Worm (Caenorhabditis elegans) whole organism, L1 larva: ENCODE results near the gene K12B6.9.

Source experiments
- C04F5.9 ChIP-seq: sonication (generic microtip); optimal IDR thresholded peaks from 2 replicates; lab custom pipeline; 2016; ENCODE audit warnings: missing genetic modification characterization, missing compliant biosample characterization
- C34B4.2 ChIP-seq: sonication (generic microtip); optimal IDR thresholded peaks from 2 replicates; lab custom pipeline; 2017; ENCODE audit warnings: mild to moderate bottlenecking, missing genetic modification characterization, missing compliant biosample characterization
- ceh-63 ChIP-seq: fragments of 200-800 bp; sonication (Bioruptor generic); optimal IDR thresholded peaks from 2 replicates; lab custom pipeline; 2018; ENCODE audit warnings: mild to moderate bottlenecking, missing genetic modification characterization, missing compliant biosample characterization
- ceh-90 ChIP-seq: sonication (generic microtip); optimal IDR thresholded peaks from 2 replicates; lab custom pipeline; 2016; ENCODE audit warnings: missing genetic modification characterization, missing compliant biosample characterization
- ces-1 ChIP-seq: fragments of 150-350 bp; optimal IDR thresholded peaks from 2 replicates; lab custom pipeline; 2014; ENCODE audit warnings: missing biosample characterization, missing genetic modification reagents, missing genetic modification characterization
- dpl-1 ChIP-seq, 3 experiments: fragments of 150-350 bp in 2 of 3; sonication (generic microtip) in 1 of 3; optimal IDR thresholded peaks; 2 replicates each; lab custom pipeline; 2014 to 2017; ENCODE audit warnings: missing biosample characterization in 3 of 3, missing genetic modification characterization in 3 of 3, missing genetic modification reagents in 3 of 3
- egl-27 ChIP-seq, 2 experiments: fragments of 150-350 bp in 1 of 2; sonication (generic microtip); optimal IDR thresholded peaks; 3 replicates each; lab custom pipeline; 2017 to 2018; ENCODE audit warnings: missing biosample characterization in 2 of 2, missing genetic modification characterization in 2 of 2, missing genetic modification reagents in 2 of 2
- lin-39 ChIP-seq: fragments of 150-350 bp; optimal IDR thresholded peaks from 2 replicates; lab custom pipeline; 2014; ENCODE audit warnings: missing biosample characterization, missing genetic modification reagents, missing genetic modification characterization
- nhr-84 ChIP-seq: sonication (generic microtip); optimal IDR thresholded peaks from 2 replicates; lab custom pipeline; 2017; ENCODE audit warnings: missing biosample characterization, missing genetic modification characterization
- ztf-11 ChIP-seq, 2 experiments: sonication (generic microtip); optimal IDR thresholded peaks; 2 replicates each; lab custom pipeline; 2016 to 2017; ENCODE audit warnings: missing genetic modification characterization in 2 of 2, missing biosample characterization in 1 of 2, missing compliant biosample characterization in 1 of 2
- ztf-4 ChIP-seq: fragments of 150-350 bp; optimal IDR thresholded peaks from 2 replicates; lab custom pipeline; 2014; ENCODE audit warnings: missing biosample characterization, missing genetic modification characterization

ce11 chrV:6322749-6323367 lies 30.4 kb upstream of the K12B6.9 start:
- TF ChIP-seq C34B4.2 (tag; lab: Kevin White, UChicago) = no peak
- peak in 1 of 3 experiments; percentile 22 for TF ChIP-seq dpl-1 (GFP tag; optimal IDR thresholded peaks at IDR 0.05; lab: Kevin White, UChicago)
- TF ChIP-seq nhr-84 = no peak
- TF ChIP-seq ceh-63 = no peak
- TF ChIP-seq ztf-11 (tag; optimal IDR thresholded peaks at IDR 0.05; lab: Kevin White, UChicago) = no peak
- no peak for TF ChIP-seq ztf-4 (tag; lab: Kevin White, UChicago)
- no peak for TF ChIP-seq ceh-90 (tag; lab: Kevin White, UChicago)
- TF ChIP-seq egl-27 (tag; optimal IDR thresholded peaks at IDR 0.05; lab: Kevin White, UChicago) = no peak
- TF ChIP-seq ces-1 (GFP tag; lab: Kevin White, UChicago) = no peak
- no peak for TF ChIP-seq C04F5.9 (tag; lab: Kevin White, UChicago)
- TF ChIP-seq lin-39 (tag; lab: Kevin White, UChicago) = no peak
